Worm (Caenorhabditis elegans) whole organism, L4 larva: Measurements from ENCODE around the gene srw-32.

ENCODE experiments used
- T20F7.1 ChIP-seq: fragments of 200-800 bp; sonication (Bioruptor generic); optimal IDR thresholded peaks from 2 replicates; lab custom pipeline; 2018; ENCODE audit warnings: mild to moderate bottlenecking, missing genetic modification characterization, missing compliant biosample characterization
- Y48G9A.11 ChIP-seq: fragments of 200-800 bp; sonication (Bioruptor generic); IDR thresholded peaks from 2 replicates; pipeline ENCODE4 v1.3.6; 2022; ENCODE audit warnings: missing genetic modification reagents, missing genetic modification characterization, missing compliant biosample characterization
- Y5F2A.4 ChIP-seq: fragments of 200-800 bp; sonication (Bioruptor generic); optimal IDR thresholded peaks from 2 replicates; lab custom pipeline; 2018; ENCODE audit warnings: mild to moderate bottlenecking, missing genetic modification characterization, missing compliant biosample characterization
- ZK337.2 ChIP-seq: fragments of 200-800 bp; sonication (Bioruptor generic); IDR thresholded peaks from 2 replicates; pipeline ENCODE4 v1.3.6; 2022; ENCODE audit warnings: missing genetic modification reagents, missing genetic modification characterization, missing compliant biosample characterization
- aly-2 ChIP-seq: sonication (generic microtip); optimal IDR thresholded peaks from 2 replicates; lab custom pipeline; 2018; ENCODE audit warnings: missing biosample characterization, missing genetic modification characterization
- arid-1 ChIP-seq: fragments of 200-800 bp; sonication (Bioruptor generic); conservative IDR thresholded peaks from 2 replicates; pipeline ENCODE4 v1.3.6; 2022; ENCODE audit warnings: missing genetic modification reagents, missing genetic modification characterization, missing compliant biosample characterization
- ceh-20 ChIP-seq: fragments of 200-800 bp; sonication (Bioruptor generic); IDR thresholded peaks from 2 replicates; pipeline ENCODE4 v1.3.6; 2022; ENCODE audit warnings: missing genetic modification reagents, missing genetic modification characterization, missing compliant biosample characterization
- ceh-62 ChIP-seq: sonication (generic microtip); optimal IDR thresholded peaks from 2 replicates; lab custom pipeline; 2017; ENCODE audit warnings: missing biosample characterization, missing genetic modification characterization
- cey-2 ChIP-seq: sonication (generic microtip); optimal IDR thresholded peaks from 3 replicates; lab custom pipeline; 2017; ENCODE audit warnings: missing genetic modification characterization, mild to moderate bottlenecking, missing compliant biosample characterization, antibody characterized with exemption, borderline replicate concordance; ENCODE audit not compliant: insufficient read depth
- ctbp-1 ChIP-seq: fragments of 200-800 bp; sonication (Bioruptor generic); IDR thresholded peaks from 2 replicates; pipeline ENCODE4 v1.3.6; 2022; ENCODE audit warnings: missing genetic modification reagents, missing genetic modification characterization, missing compliant biosample characterization
- daf-19 ChIP-seq: fragments of 200-800 bp; sonication (Bioruptor generic); conservative IDR thresholded peaks from 2 replicates; pipeline ENCODE4 v1.3.6; 2022; ENCODE audit warnings: missing genetic modification characterization, missing compliant biosample characterization
- dmd-9 ChIP-seq: fragments of 200-800 bp; sonication (Bioruptor generic); IDR thresholded peaks from 2 replicates; pipeline ENCODE4 v1.3.6; 2022; ENCODE audit warnings: missing genetic modification reagents, missing genetic modification characterization, missing compliant biosample characterization
- dpl-1 ChIP-seq: fragments of 150-350 bp; optimal IDR thresholded peaks from 2 replicates; lab custom pipeline; 2014; ENCODE audit warnings: missing biosample characterization, missing genetic modification reagents, missing genetic modification characterization
- egl-27 ChIP-seq: sonication (generic microtip); optimal IDR thresholded peaks from 3 replicates; lab custom pipeline; 2017; ENCODE audit warnings: missing biosample characterization, missing genetic modification reagents, missing genetic modification characterization
- fkh-10 ChIP-seq: fragments of 150-350 bp; optimal IDR thresholded peaks from 2 replicates; lab custom pipeline; 2014; ENCODE audit warnings: missing biosample characterization, missing genetic modification reagents, missing genetic modification characterization
- hif-1 ChIP-seq, 2 experiments: sonication (generic microtip); optimal IDR thresholded peaks; 2 replicates each; lab custom pipeline; 2016 to 2017; ENCODE audit warnings: missing compliant biosample characterization in 2 of 2, missing genetic modification characterization in 2 of 2, missing genetic modification reagents in 2 of 2, missing genotype in 2 of 2, mild to moderate bottlenecking in 1 of 2
- lim-7 ChIP-seq: fragments of 200-800 bp; sonication (Bioruptor generic); IDR thresholded peaks from 2 replicates; pipeline ENCODE4 v1.3.6; 2022; ENCODE audit warnings: missing genetic modification characterization, missing compliant biosample characterization
- lin-13 ChIP-seq: fragments of 150-350 bp; optimal IDR thresholded peaks from 2 replicates; lab custom pipeline; 2014; ENCODE audit warnings: missing biosample characterization, missing genetic modification reagents, missing genetic modification characterization
- lir-3 ChIP-seq: sonication (generic microtip); optimal IDR thresholded peaks from 2 replicates; lab custom pipeline; 2016; ENCODE audit warnings: mild to moderate bottlenecking, missing genetic modification characterization, missing compliant biosample characterization
- madf-9 ChIP-seq: fragments of 200-800 bp; sonication (Bioruptor generic); conservative IDR thresholded peaks from 2 replicates; pipeline ENCODE4 v1.3.6; 2022; ENCODE audit warnings: missing genetic modification reagents, missing genetic modification characterization, missing compliant biosample characterization
- mxl-2 ChIP-seq: fragments of 200-800 bp; sonication (Bioruptor generic); conservative IDR thresholded peaks from 2 replicates; pipeline ENCODE4 v1.3.6; 2022; ENCODE audit warnings: missing genetic modification reagents, missing genetic modification characterization, missing compliant biosample characterization
- mxl-3 ChIP-seq: fragments of 200-800 bp; sonication (Bioruptor generic); optimal IDR thresholded peaks from 2 replicates; lab custom pipeline; 2018; ENCODE audit warnings: mild to moderate bottlenecking, missing genetic modification characterization, missing compliant biosample characterization
- nhr-111 ChIP-seq: fragments of 200-800 bp; sonication (Bioruptor generic); optimal IDR thresholded peaks from 2 replicates; lab custom pipeline; 2018; ENCODE audit warnings: mild to moderate bottlenecking, missing genetic modification characterization, missing compliant biosample characterization
- nhr-41 ChIP-seq: fragments of 200-800 bp; sonication (Bioruptor generic); IDR thresholded peaks from 2 replicates; pipeline ENCODE4 v1.3.6; 2022; ENCODE audit warnings: missing genetic modification reagents, missing genetic modification characterization, missing compliant biosample characterization
- nhr-6 ChIP-seq: fragments of 150-350 bp; optimal IDR thresholded peaks from 2 replicates; lab custom pipeline; 2014; ENCODE audit warnings: missing biosample characterization, missing genetic modification characterization
- nhr-76 ChIP-seq: fragments of 150-350 bp; optimal IDR thresholded peaks from 2 replicates; lab custom pipeline; 2014; ENCODE audit warnings: missing biosample characterization, missing genetic modification characterization
- pha-4 ChIP-seq, 2 experiments: fragments of 150-350 bp in 1 of 2; fragments of 200-800 bp in 1 of 2; sonication (Bioruptor generic) in 1 of 2; IDR thresholded peaks in 1 of 2; optimal IDR thresholded peaks in 1 of 2; 2 replicates each; pipeline versions ENCODE4 v1.3.6 to Lab custom; 2014 to 2022; ENCODE audit warnings: missing genetic modification characterization in 2 of 2, missing genetic modification reagents in 2 of 2, missing biosample characterization in 1 of 2, missing compliant biosample characterization in 1 of 2
- sdz-12 ChIP-seq: fragments of 200-800 bp; sonication (Bioruptor generic); optimal IDR thresholded peaks from 2 replicates; lab custom pipeline; 2018; ENCODE audit warnings: mild to moderate bottlenecking, missing genetic modification characterization, missing compliant biosample characterization
- snpc-4 ChIP-seq: fragments of 150-350 bp; optimal IDR thresholded peaks from 2 replicates; lab custom pipeline; 2014; ENCODE audit warnings: missing biosample characterization, missing genetic modification characterization
- tag-97 ChIP-seq: fragments of 200-800 bp; sonication (Bioruptor generic); IDR thresholded peaks from 2 replicates; pipeline ENCODE4 v1.3.6; 2022; ENCODE audit warnings: missing genetic modification characterization, missing compliant biosample characterization
- unc-130 ChIP-seq: sonication (generic microtip); optimal IDR thresholded peaks from 2 replicates; lab custom pipeline; 2016; ENCODE audit warnings: missing genetic modification reagents, missing genetic modification characterization, missing compliant biosample characterization
- vab-7 ChIP-seq: fragments of 200-800 bp; sonication (Bioruptor generic); IDR thresholded peaks from 2 replicates; pipeline ENCODE4 v1.3.6; 2022; ENCODE audit warnings: missing genetic modification reagents, missing genetic modification characterization, missing compliant biosample characterization
- zfp-2 ChIP-seq: sonication (generic microtip); optimal IDR thresholded peaks from 2 replicates; lab custom pipeline; 2016; ENCODE audit warnings: mild to moderate bottlenecking, missing genetic modification characterization, missing compliant biosample characterization
- zip-2 ChIP-seq: fragments of 150-350 bp; optimal IDR thresholded peaks from 2 replicates; lab custom pipeline; 2014; ENCODE audit warnings: missing biosample characterization, missing genetic modification characterization

Gene srw-32

ce11 chrV:17552759-17553158, 44.2 kb downstream of the srw-32 start, which contains the start of gene C38D9.8:
Gene C38D9.8, minus strand, starts transcription at chrV:17552859.
- TF ChIP-seq madf-9 (GFP tag; lab: Robert Waterston, UW) (no peak), aly-2 (no peak), pha-4 (GFP tag; IDR thresholded peaks at IDR 0.05; lab: Robert Waterston, UW) (no peak), pha-4 (tag; optimal IDR thresholded peaks at IDR 0.05; lab: Kevin White, UChicago) (no peak), mxl-3 (GFP tag; lab: Kevin White, UChicago) (no peak), sdz-12 (GFP tag; lab: Kevin White, UChicago) (no peak), nhr-111 (GFP tag; lab: Kevin White, UChicago) (no peak), cey-2 (tag; lab: Kevin White, UChicago) (no peak), lir-3 (tag; lab: Kevin White, UChicago) (no peak), mxl-2 (no peak), nhr-6 (no peak), zip-2 (tag; lab: Kevin White, UChicago) (no peak), daf-19 (GFP tag; lab: Robert Waterston, UW) (no peak), nhr-41 (GFP tag; lab: Robert Waterston, UW) (no peak), lim-7 (GFP tag; lab: Robert Waterston, UW) (no peak), T20F7.1 (GFP tag; lab: Kevin White, UChicago) (no peak), ceh-62 (tag; lab: Kevin White, UChicago) (no peak), dpl-1 (GFP tag; lab: Kevin White, UChicago) (no peak), unc-130 (no peak)

- no peak for TF ChIP-seq snpc-4
- no peak for TF ChIP-seq mxl-2
- no peak for TF ChIP-seq lin-13
- TF ChIP-seq ZK337.2 (GFP tag; lab: Robert Waterston, UW), result no peak
- no peak for TF ChIP-seq zfp-2 (tag; lab: Kevin White, UChicago)
- TF ChIP-seq egl-27 (tag; lab: Kevin White, UChicago), result no peak
- no peak for TF ChIP-seq hif-1 (tag; optimal IDR thresholded peaks at IDR 0.05; lab: Kevin White, UChicago)
- TF ChIP-seq ctbp-1 (GFP tag; lab: Robert Waterston, UW), result no peak
Observed at ce11 chrV:17558377-17558776, 49.8 kb downstream of the srw-32 start, which contains the start of gene fbxa-174. Gene fbxa-174, minus strand, starts transcription at chrV:17558477.

ce11 chrV:17558946-17559345, 50.4 kb downstream of the srw-32 start, which contains the start of gene fbxa-172:
Gene fbxa-172, plus strand, starts transcription at chrV:17559246.
- TF ChIP-seq tag-97 (GFP tag; lab: Robert Waterston, UW) (no peak), ceh-20 (GFP tag; lab: Robert Waterston, UW) (no peak), madf-9 (GFP tag; lab: Robert Waterston, UW) (no peak), arid-1 (GFP tag; lab: Robert Waterston, UW) (no peak), daf-19 (GFP tag; lab: Robert Waterston, UW) (no peak), nhr-76 (tag; lab: Kevin White, UChicago) (no peak), unc-130 (no peak), zip-2 (tag; lab: Kevin White, UChicago) (no peak), Y5F2A.4 (GFP tag; lab: Kevin White, UChicago) (no peak), Y48G9A.11 (GFP tag; lab: Robert Waterston, UW) (no peak), vab-7 (GFP tag; lab: Robert Waterston, UW) (no peak), dmd-9 (GFP tag; lab: Robert Waterston, UW) (no peak), fkh-10 (GFP tag; lab: Kevin White, UChicago) (no peak)
